Fruit fly (Drosophila melanogaster) whole organism, embryonic: ENCODE measurements around the gene Kua.

Source experiments
- Adf1 ChIP-seq: fragments of 200-800 bp; sonication (Bioruptor generic); IDR thresholded peaks from 2 replicates; pipeline ENCODE4 v1.3.6; 2022; ENCODE audit warnings: missing biosample characterization, missing genetic modification characterization
- BEAF-32 ChIP-seq: fragments of 200-800 bp; sonication (Bioruptor generic); optimal IDR thresholded peaks from 3 replicates; lab custom pipeline; 2017; ENCODE audit warnings: missing biosample characterization, missing genetic modification characterization, mild to moderate bottlenecking, moderate library complexity, missing genetic modification reagents
- Blimp-1 ChIP-seq: fragments of 200-800 bp; sonication (Bioruptor generic); optimal IDR thresholded peaks from 3 replicates; lab custom pipeline; 2018; ENCODE audit warnings: missing biosample characterization, missing genetic modification characterization, mild to moderate bottlenecking, moderate library complexity, missing genetic modification reagents
- Bteb2 ChIP-seq: fragments of 200-800 bp; sonication (Bioruptor generic); optimal IDR thresholded peaks from 2 replicates; lab custom pipeline; 2016; ENCODE audit warnings: missing biosample characterization, missing genetic modification characterization
- C15 ChIP-seq: fragments of 200-800 bp; sonication (Bioruptor generic); IDR thresholded peaks from 3 replicates; pipeline ENCODE4 v1.3.6; 2022; ENCODE audit warnings: missing biosample characterization, missing genetic modification characterization
- CG10462 ChIP-seq: fragments of 200-800 bp; sonication (Bioruptor generic); optimal IDR thresholded peaks from 2 replicates; lab custom pipeline; 2016; ENCODE audit warnings: missing biosample characterization, missing genetic modification characterization
- CG10654 ChIP-seq: fragments of 200-800 bp; sonication (Bioruptor generic); optimal IDR thresholded peaks from 2 replicates; lab custom pipeline; 2016; ENCODE audit warnings: missing biosample characterization, missing genetic modification characterization
- CG12071 ChIP-seq: fragments of 200-800 bp; sonication (Bioruptor generic); optimal IDR thresholded peaks from 3 replicates; lab custom pipeline; 2018; ENCODE audit warnings: missing biosample characterization, mild to moderate bottlenecking, missing genetic modification characterization
- CG14050 ChIP-seq: fragments of 200-800 bp; sonication (Bioruptor generic); IDR thresholded peaks from 3 replicates; pipeline ENCODE4 v1.3.6; 2022; ENCODE audit warnings: missing biosample characterization, missing genetic modification characterization
- CG18764 ChIP-seq: fragments of 200-800 bp; sonication (Bioruptor generic); optimal IDR thresholded peaks from 3 replicates; lab custom pipeline; 2016; ENCODE audit warnings: missing biosample characterization, missing genetic modification characterization
- CG2712 ChIP-seq: fragments of 200-800 bp; optimal IDR thresholded peaks from 3 replicates; lab custom pipeline; 2019; ENCODE audit warnings: missing biosample characterization, mild to moderate bottlenecking, missing genetic modification characterization, moderate library complexity
- CG32772 ChIP-seq: fragments of 200-800 bp; sonication (Bioruptor generic); IDR thresholded peaks from 2 replicates; pipeline ENCODE4 v1.3.6; 2022; ENCODE audit warnings: missing biosample characterization, missing genetic modification characterization
- CG33213 ChIP-seq: fragments of 200-800 bp; sonication (Bioruptor generic); optimal IDR thresholded peaks from 3 replicates; lab custom pipeline; 2016; ENCODE audit warnings: missing biosample characterization, missing genetic modification characterization
- CG4730 ChIP-seq: fragments of 200-800 bp; sonication (Bioruptor generic); IDR thresholded peaks from 2 replicates; pipeline ENCODE4 v1.3.6; 2022; ENCODE audit warnings: missing biosample characterization, missing genetic modification characterization
- CG6254 ChIP-seq: fragments of 200-800 bp; sonication (Bioruptor generic); optimal IDR thresholded peaks from 3 replicates; lab custom pipeline; 2017; ENCODE audit warnings: mild to moderate bottlenecking, missing biosample characterization, missing genetic modification reagents, missing genetic modification characterization
- CG6683 ChIP-seq: fragments of 200-800 bp; sonication (Bioruptor generic); optimal IDR thresholded peaks from 2 replicates; lab custom pipeline; 2017; ENCODE audit warnings: missing biosample characterization, mild to moderate bottlenecking, missing genetic modification characterization, missing genetic modification reagents
- CG6813 ChIP-seq: fragments of 200-800 bp; sonication (Bioruptor generic); optimal IDR thresholded peaks from 2 replicates; lab custom pipeline; 2017; ENCODE audit warnings: missing biosample characterization, missing genetic modification characterization, mild to moderate bottlenecking, moderate library complexity, missing genetic modification reagents
- CG6854 ChIP-seq: fragments of 200-800 bp; sonication (Bioruptor generic); optimal IDR thresholded peaks from 3 replicates; lab custom pipeline; 2017; ENCODE audit warnings: missing biosample characterization, mild to moderate bottlenecking, missing genetic modification characterization
- CG8359 ChIP-seq: fragments of 200-800 bp; sonication (Bioruptor generic); optimal IDR thresholded peaks from 2 replicates; lab custom pipeline; 2017; ENCODE audit warnings: missing biosample characterization, mild to moderate bottlenecking, missing genetic modification characterization, borderline replicate concordance
- CG8765 ChIP-seq: fragments of 200-800 bp; sonication (Bioruptor generic); IDR thresholded peaks from 2 replicates; pipeline ENCODE4 v1.3.6; 2022; ENCODE audit warnings: missing biosample characterization, missing genetic modification characterization
- CG9727 ChIP-seq: fragments of 200-800 bp; sonication (Bioruptor generic); optimal IDR thresholded peaks from 3 replicates; lab custom pipeline; 2017; ENCODE audit warnings: missing biosample characterization, mild to moderate bottlenecking, missing genetic modification characterization
- CrebB ChIP-seq: fragments of 200-800 bp; sonication (Bioruptor generic); optimal IDR thresholded peaks from 3 replicates; lab custom pipeline; 2018; ENCODE audit warnings: missing biosample characterization, mild to moderate bottlenecking, missing genetic modification characterization
- D19A ChIP-seq: fragments of 200-800 bp; optimal IDR thresholded peaks from 3 replicates; lab custom pipeline; 2019; ENCODE audit warnings: missing biosample characterization, mild to moderate bottlenecking, missing genetic modification characterization, moderate library complexity
- Hey ChIP-seq: fragments of 200-800 bp; sonication (Bioruptor generic); optimal IDR thresholded peaks from 3 replicates; lab custom pipeline; 2018; ENCODE audit warnings: missing biosample characterization, mild to moderate bottlenecking, missing genetic modification characterization
- Hr3 ChIP-seq: fragments of 200-800 bp; sonication (Bioruptor generic); optimal IDR thresholded peaks from 3 replicates; lab custom pipeline; 2016; ENCODE audit warnings: missing biosample characterization, missing genetic modification characterization
- MESR4 ChIP-seq: fragments of 200-800 bp; sonication (Bioruptor generic); optimal IDR thresholded peaks from 2 replicates; lab custom pipeline; 2018; ENCODE audit warnings: missing biosample characterization, mild to moderate bottlenecking, missing genetic modification characterization, moderate library complexity
- NC2α ChIP-seq: fragments of 200-800 bp; sonication (Bioruptor generic); optimal IDR thresholded peaks from 2 replicates; lab custom pipeline; 2016; ENCODE audit warnings: missing biosample characterization, missing genetic modification characterization
- Ssrp ChIP-seq: fragments of 200-800 bp; sonication (Bioruptor generic); optimal IDR thresholded peaks from 2 replicates; lab custom pipeline; 2018; ENCODE audit warnings: missing biosample characterization, mild to moderate bottlenecking, missing genetic modification characterization, moderate library complexity
- aop ChIP-seq: fragments of 200-800 bp; sonication (Bioruptor generic); IDR thresholded peaks from 2 replicates; pipeline ENCODE4 v1.3.6; 2022; ENCODE audit warnings: missing biosample characterization, missing genetic modification characterization
- ap ChIP-seq: fragments of 200-800 bp; sonication (Bioruptor generic); IDR thresholded peaks from 2 replicates; pipeline ENCODE4 v1.3.6; 2022; ENCODE audit warnings: missing biosample characterization, missing genetic modification characterization
- ara ChIP-seq: fragments of 200-800 bp; sonication (Bioruptor generic); IDR thresholded peaks from 2 replicates; pipeline ENCODE4 v1.3.6; 2022; ENCODE audit warnings: missing biosample characterization, missing genetic modification characterization
- ase ChIP-seq: fragments of 200-800 bp; sonication (Bioruptor generic); IDR thresholded peaks from 3 replicates; pipeline ENCODE4 v1.3.6; 2022; ENCODE audit warnings: missing biosample characterization, missing genetic modification characterization
- bsh ChIP-seq, 2 experiments: fragments of 200-800 bp; sonication (Bioruptor generic); optimal IDR thresholded peaks; 2 replicates each; lab custom pipeline; 2017 to 2018; ENCODE audit warnings: mild to moderate bottlenecking in 2 of 2, missing biosample characterization in 2 of 2, missing genetic modification characterization in 2 of 2, moderate library complexity in 1 of 2
- cad ChIP-seq: fragments of >200 bp; optimal IDR thresholded peaks from 2 replicates; lab custom pipeline; 2017; ENCODE audit warnings: missing biosample characterization, missing genetic modification characterization
- cato ChIP-seq: fragments of 200-800 bp; sonication (Bioruptor generic); optimal IDR thresholded peaks from 2 replicates; lab custom pipeline; 2016; ENCODE audit warnings: missing biosample characterization, missing genetic modification characterization, borderline replicate concordance
- chinmo ChIP-seq: fragments of 200-800 bp; sonication (Bioruptor generic); IDR thresholded peaks from 4 replicates; pipeline ENCODE4 v1.3.6; 2022; ENCODE audit warnings: missing biosample characterization, missing genetic modification characterization; ENCODE audit not compliant: partially characterized antibody
- fd64A ChIP-seq: fragments of 200-800 bp; sonication (Bioruptor generic); optimal IDR thresholded peaks from 3 replicates; lab custom pipeline; 2018; ENCODE audit warnings: missing biosample characterization, mild to moderate bottlenecking, missing genetic modification characterization
- grau ChIP-seq: fragments of 200-800 bp; optimal IDR thresholded peaks from 3 replicates; lab custom pipeline; 2019; ENCODE audit warnings: missing biosample characterization, mild to moderate bottlenecking, missing genetic modification characterization, moderate library complexity
- hbn ChIP-seq: fragments of 200-800 bp; sonication (Bioruptor generic); IDR thresholded peaks from 2 replicates; pipeline ENCODE4 v1.3.6; 2022; ENCODE audit warnings: missing biosample characterization, missing genetic modification characterization; ENCODE audit not compliant: partially characterized antibody
- ind ChIP-seq: fragments of 200-800 bp; sonication (Bioruptor generic); optimal IDR thresholded peaks from 3 replicates; lab custom pipeline; 2016; ENCODE audit warnings: missing biosample characterization, missing genetic modification characterization
- insv ChIP-seq, 2 experiments: fragments of 200-800 bp; sonication (Bioruptor generic); optimal IDR thresholded peaks; 3 replicates each; lab custom pipeline; 2016 to 2018; ENCODE audit warnings: missing biosample characterization in 2 of 2, missing genetic modification characterization in 2 of 2
- kah ChIP-seq: fragments of 200-800 bp; sonication (Bioruptor generic); optimal IDR thresholded peaks from 2 replicates; lab custom pipeline; 2018; ENCODE audit warnings: missing biosample characterization, mild to moderate bottlenecking, missing genetic modification characterization
- lbe ChIP-seq: fragments of 200-800 bp; sonication (Bioruptor generic); optimal IDR thresholded peaks from 2 replicates; lab custom pipeline; 2016; ENCODE audit warnings: missing biosample characterization, mild to moderate bottlenecking, missing genetic modification characterization
- ro ChIP-seq: fragments of 200-800 bp; sonication (Bioruptor generic); IDR thresholded peaks from 2 replicates; pipeline ENCODE4 v1.3.6; 2022; ENCODE audit warnings: missing biosample characterization, missing genetic modification characterization
- sd ChIP-seq: fragments of 200-800 bp; sonication (Bioruptor generic); optimal IDR thresholded peaks from 3 replicates; lab custom pipeline; 2018; ENCODE audit warnings: missing biosample characterization, mild to moderate bottlenecking, missing genetic modification characterization, moderate library complexity
- seq ChIP-seq: fragments of 200-800 bp; sonication (Bioruptor generic); IDR thresholded peaks from 2 replicates; pipeline ENCODE4 v1.3.6; 2022; ENCODE audit warnings: missing biosample characterization, missing genetic modification characterization
- so ChIP-seq: fragments of 200-800 bp; sonication (Bioruptor generic); IDR thresholded peaks from 3 replicates; pipeline ENCODE4 v1.3.6; 2022; ENCODE audit warnings: missing biosample characterization, missing genetic modification characterization
- wor ChIP-seq: fragments of 200-800 bp; sonication (Bioruptor generic); IDR thresholded peaks from 2 replicates; pipeline ENCODE4 v1.3.6; 2022; ENCODE audit warnings: missing biosample characterization, missing genetic modification characterization
- z ChIP-seq: fragments of 200-800 bp; sonication (Bioruptor generic); IDR thresholded peaks from 3 replicates; pipeline ENCODE4 v1.3.6; 2022; ENCODE audit warnings: missing biosample characterization, missing genetic modification characterization

Kua gene

dm6 chr2L:20084785-20085555 lies 12.4 kb upstream of the Kua start, which contains the start of gene fok (continued):
- TF ChIP-seq CG9727 (GFP tag; lab: Kevin White, UChicago) (peak; percentile 96), cato (GFP tag; lab: Kevin White, UChicago) (peak; percentile 91), CG8359 (GFP tag; lab: Kevin White, UChicago) (peak; percentile 90), CG14050 (peak; percentile 94), kah (GFP tag; lab: Kevin White, UChicago) (peak; percentile 91), CG32772 (GFP tag; lab: Robert Waterston, UW) (peak; percentile 91), CG33213 (GFP tag; lab: Kevin White, UChicago) (peak; percentile 92), CG18764 (GFP tag; lab: Kevin White, UChicago) (peak; percentile 88), NC2α (GFP tag; lab: Kevin White, UChicago) (peak; percentile 90), CG12071 (GFP tag; lab: Kevin White, UChicago) (peak; percentile 96), Bteb2 (peak; percentile 95), chinmo (peak; percentile 88), CG2712 (peak; percentile 97), MESR4 (GFP tag; lab: Kevin White, UChicago) (peak; percentile 56), Ssrp (tag; lab: Kevin White, UChicago) (peak; percentile 93), sd (tag; lab: Kevin White, UChicago) (peak; percentile 99), grau (tag; lab: Kevin White, UChicago) (peak; percentile 96), Hr3 (GFP tag; lab: Kevin White, UChicago) (peak; percentile 95), ase (GFP tag; lab: Robert Waterston, UW) (peak; percentile 87), aop (GFP tag; lab: Robert Waterston, UW) (peak; percentile 74), lbe (GFP tag; lab: Kevin White, UChicago) (peak; percentile 98), CG8765 (GFP tag; lab: Robert Waterston, UW) (peak; percentile 85), cad (GFP tag; lab: Kevin White, UChicago) (no peak), BEAF-32 (GFP tag; lab: Kevin White, UChicago) (peak; percentile 22), Blimp-1 (peak; percentile 95), CG4730 (GFP tag; lab: Robert Waterston, UW) (peak; percentile 82), CG10462 (GFP tag; lab: Kevin White, UChicago) (peak; percentile 81), ro (GFP tag; lab: Robert Waterston, UW) (peak; percentile 86), ap (peak; percentile 84), CG6683 (GFP tag; lab: Kevin White, UChicago) (peak; percentile 96), CG6854 (GFP tag; lab: Kevin White, UChicago) (peak; percentile 95), CG6254 (GFP tag; lab: Kevin White, UChicago) (peak; percentile 93), Adf1 (GFP tag; lab: Robert Waterston, UW) (peak; percentile 87), hbn (GFP tag; lab: Robert Waterston, UW) (no peak), ind (GFP tag; lab: Kevin White, UChicago) (peak; percentile 96), so (GFP tag; lab: Robert Waterston, UW) (peak; percentile 96), C15 (no peak), z (GFP tag; lab: Robert Waterston, UW) (no peak; the same call in 2 of the 3 replicates), CG10654 (GFP tag; lab: Kevin White, UChicago) (peak; percentile 91), CG6813 (peak; percentile 94), CrebB (tag; lab: Kevin White, UChicago) (peak; percentile 96), D19A (tag; lab: Kevin White, UChicago) (peak; percentile 95), seq (GFP tag; lab: Robert Waterston, UW) (peak; percentile 97), insv (GFP tag; optimal IDR thresholded peaks at IDR 0.05; lab: Kevin White, UChicago) (peak in 1 of 2 experiments; percentile 84), Hey (peak; percentile 86), wor (GFP tag; lab: Robert Waterston, UW) (peak; percentile 91), ara (GFP tag; lab: Robert Waterston, UW) (peak; percentile 93), bsh (GFP tag; optimal IDR thresholded peaks at IDR 0.05; lab: Kevin White, UChicago) (peak; percentile 94 to 96), fd64A (GFP tag; lab: Kevin White, UChicago) (peak; percentile 94)
